Worm (Caenorhabditis elegans): ENCODE results near the gene F36H5.17.

Gene F36H5.17

DNA sequence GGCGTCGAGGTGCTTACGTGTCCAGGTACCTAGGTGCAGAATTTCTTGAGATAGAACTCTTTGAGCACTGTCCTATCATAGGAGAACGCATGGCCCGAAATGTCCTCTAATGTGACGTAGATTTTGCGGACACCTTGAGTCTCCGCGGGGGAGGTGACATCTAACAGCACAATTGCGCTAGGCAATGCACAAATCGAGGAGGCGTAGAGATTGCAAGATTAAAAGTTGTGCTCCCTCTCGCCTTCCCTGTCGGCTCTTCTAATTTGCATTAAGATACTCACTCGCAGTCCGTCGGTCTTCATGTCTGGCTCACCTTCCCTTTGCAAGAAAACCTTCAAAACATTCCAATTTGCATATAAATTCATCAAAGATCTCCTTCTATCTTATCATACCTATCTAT lies 3.6 kb upstream of the F36H5.17 start, which contains the start of gene F36H5.18:
TSS of gene F36H5.18 (plus strand) at position 301 of the 400 bp plus-strand sequence.
- TF ChIP-seq Y55F3AM.14 (GFP tag; optimal IDR thresholded peaks at IDR 0.05) (no peak), mdl-1 (tag; optimal IDR thresholded peaks at IDR 0.05) (no peak), nhr-237 (tag; optimal IDR thresholded peaks at IDR 0.05) (no peak), elt-3 (tag; optimal IDR thresholded peaks at IDR 0.05) (no peak), mab-5 (tag; optimal IDR thresholded peaks at IDR 0.05) (no peak), ztf-1 (GFP tag; conservative IDR thresholded peaks at IDR 0.05) (no peak), nhr-23 (tag; optimal IDR thresholded peaks at IDR 0.05) (no peak), snpc-4 (tag; optimal IDR thresholded peaks at IDR 0.05) (no peak), ama-1 (optimal IDR thresholded peaks at IDR 0.05) (no peak), R02D3.7 (tag; optimal IDR thresholded peaks at IDR 0.05) (no peak), mbf-1 (tag; optimal IDR thresholded peaks at IDR 0.05) (no peak), nhr-21 (tag; optimal IDR thresholded peaks at IDR 0.05) (no peak), nhr-25 (tag; optimal IDR thresholded peaks at IDR 0.05) (no peak), elt-1 (tag; optimal IDR thresholded peaks at IDR 0.05) (no peak), skn-1 (tag; optimal IDR thresholded peaks at IDR 0.05) (no peak), fos-1 (tag; optimal IDR thresholded peaks at IDR 0.05) (no peak), ztf-4 (tag; optimal IDR thresholded peaks at IDR 0.05) (no peak), nhr-12 (tag; optimal IDR thresholded peaks at IDR 0.05) (no peak), gmeb-1 (tag; optimal IDR thresholded peaks at IDR 0.05) (no peak), unc-39 (tag; optimal IDR thresholded peaks at IDR 0.05) (no peak)

DNA sequence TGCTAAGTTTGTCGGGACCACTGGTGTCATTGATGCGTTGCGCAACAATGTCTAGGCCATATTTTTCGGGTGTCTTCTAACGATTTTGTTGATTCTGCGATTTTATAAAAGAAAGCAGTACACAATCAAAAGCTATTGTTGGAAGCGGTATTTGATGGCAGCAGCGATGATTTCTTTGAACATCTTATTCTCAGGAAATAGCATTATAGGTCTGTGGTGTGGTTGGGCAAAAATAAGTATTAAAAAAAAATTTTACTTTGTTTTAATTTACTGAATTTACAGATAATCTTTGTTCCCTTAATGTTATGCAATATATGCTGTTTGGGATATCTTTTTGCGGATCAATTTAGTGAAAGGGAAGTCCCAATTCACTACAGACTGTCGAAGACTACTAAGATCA lies 1.1 kb upstream of the F36H5.17 start, which contains the start of gene F36H5.10:
TSS of gene F36H5.10 (plus strand) at position 301 of the 400 bp plus-strand sequence.
- TF ChIP-seq peb-1 (tag; optimal IDR thresholded peaks at IDR 0.05), result no peak
- TF ChIP-seq crh-2 (tag; optimal IDR thresholded peaks at IDR 0.05), result no peak
- TF ChIP-seq unc-39 (tag; optimal IDR thresholded peaks at IDR 0.05), result no peak
- TF ChIP-seq ztf-11 (tag; optimal IDR thresholded peaks at IDR 0.05), result no peak
- no peak for TF ChIP-seq elt-1 (tag; optimal IDR thresholded peaks at IDR 0.05)
- no peak for TF ChIP-seq elt-3 (tag; optimal IDR thresholded peaks at IDR 0.05)
- no peak for TF ChIP-seq C34F6.9 (tag; optimal IDR thresholded peaks at IDR 0.05)
- no peak for TF ChIP-seq zag-1 (tag; optimal IDR thresholded peaks at IDR 0.05)
- no peak for TF ChIP-seq nhr-25 (tag; optimal IDR thresholded peaks at IDR 0.05)
- no peak for TF ChIP-seq nhr-77 (tag; optimal IDR thresholded peaks at IDR 0.05)
- TF ChIP-seq nhr-12 (tag; optimal IDR thresholded peaks at IDR 0.05), result no peak

DNA sequence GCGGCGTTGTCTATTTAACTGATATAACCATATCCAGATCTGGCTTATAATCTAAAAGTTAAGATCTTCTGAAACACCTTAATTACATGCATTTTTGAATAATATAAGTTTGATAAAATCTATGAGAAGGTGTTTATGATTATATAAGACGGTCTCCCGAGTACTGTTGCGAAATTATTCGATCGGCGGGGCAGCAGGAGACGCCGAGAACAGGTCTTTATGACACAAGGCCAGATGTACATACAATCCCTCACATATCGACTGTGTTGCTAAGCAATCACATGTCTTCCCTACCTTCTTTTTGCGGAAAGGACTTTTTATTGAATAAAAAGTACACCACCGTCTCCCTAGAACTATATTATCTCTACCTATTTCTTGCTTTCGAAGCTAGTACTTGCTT lies 610 bp upstream of the F36H5.17 start, which contains the start of gene fbxb-53:
TSS of gene fbxb-53 (plus strand) at position 301 of the 400 bp plus-strand sequence.
- TF ChIP-seq nhr-21 (tag; optimal IDR thresholded peaks at IDR 0.05) (no peak), ama-1 (optimal IDR thresholded peaks at IDR 0.05) (no peak), nhr-237 (tag; optimal IDR thresholded peaks at IDR 0.05) (no peak), blmp-1 (tag; optimal IDR thresholded peaks at IDR 0.05; ENCODE audit: insufficient read depth) (no peak), mdl-1 (tag; optimal IDR thresholded peaks at IDR 0.05) (no peak), unc-55 (GFP tag; optimal IDR thresholded peaks at IDR 0.05) (no peak), unc-62 (GFP tag; optimal IDR thresholded peaks at IDR 0.05) (no peak), mab-5 (tag; optimal IDR thresholded peaks at IDR 0.05) (no peak), elt-1 (tag; optimal IDR thresholded peaks at IDR 0.05) (no peak)

DNA sequence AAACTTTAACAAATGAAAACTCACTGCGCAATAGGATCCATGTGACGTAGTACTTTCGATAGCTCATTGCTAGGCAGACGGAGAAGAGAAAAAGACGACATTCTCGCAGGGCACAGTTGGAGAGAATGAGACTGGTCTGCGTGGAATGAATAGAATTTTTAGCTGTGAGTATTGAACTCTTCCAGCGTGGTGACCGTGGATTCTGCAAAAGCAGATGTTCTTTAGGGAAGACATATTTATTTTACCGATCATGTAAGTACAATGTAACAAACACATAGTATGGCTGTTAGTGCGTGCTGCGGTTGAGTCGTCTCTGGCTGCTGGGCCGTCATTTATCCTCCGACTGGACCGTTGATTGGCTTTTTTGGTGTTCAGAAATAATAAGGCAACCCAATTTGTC lies 3.0 kb downstream of the F36H5.17 start, which contains the start of gene F36H5.9:
TSS of gene F36H5.9 (minus strand) at position 101 of the 400 bp plus-strand sequence.
- TF ChIP-seq nhr-11 (tag; optimal IDR thresholded peaks at IDR 0.05), result no peak
- TF ChIP-seq F13H6.1 (tag; optimal IDR thresholded peaks at IDR 0.05), result no peak
- no peak for TF ChIP-seq ama-1 (optimal IDR thresholded peaks at IDR 0.05)
- no peak for TF ChIP-seq nhr-10 (tag; optimal IDR thresholded peaks at IDR 0.05)
- no peak for TF ChIP-seq nhr-129 (tag; optimal IDR thresholded peaks at IDR 0.05)
- no peak for TF ChIP-seq ZK546.5 (tag; optimal IDR thresholded peaks at IDR 0.05)
- TF ChIP-seq elt-3 (tag; optimal IDR thresholded peaks at IDR 0.05), result no peak

ce11 chrII:1750413-1750812 lies 5.6 kb downstream of the F36H5.17 start, which contains the start of the genes F36H5.13 and F36H5.8:
Gene F36H5.13 (minus strand): TSS chrII:1750513.
Gene F36H5.8 (minus strand): TSS chrII:1750686.
- TF ChIP-seq lin-13 (GFP tag; optimal IDR thresholded peaks at IDR 0.05), result no peak
- no peak for TF ChIP-seq aly-2 (tag; optimal IDR thresholded peaks at IDR 0.05)
- no peak for TF ChIP-seq nhr-6 (tag; optimal IDR thresholded peaks at IDR 0.05)
- TF ChIP-seq fos-1 (tag; optimal IDR thresholded peaks at IDR 0.05), result no peak
